Fruit fly (Drosophila melanogaster): ENCODE results near the gene KFase.

- TF ChIP-seq usp (GFP tag; optimal IDR thresholded peaks at IDR 0.05) (no peak), EcR (GFP tag; optimal IDR thresholded peaks at IDR 0.05) (no peak)
Measured at dm6 chr2L:6467509-6467908, 21.0 kb downstream of the KFase start, which contains the start of gene HemK1.
